Fruit fly (Drosophila melanogaster) whole organism, embryonic: ENCODE results near the gene NaPi-III.

Experiments
- D19A ChIP-seq: fragments of 200-800 bp; optimal IDR thresholded peaks from 3 replicates; lab custom pipeline; 2019; ENCODE audit warnings: missing biosample characterization, mild to moderate bottlenecking, missing genetic modification characterization, moderate library complexity
- disco-r ChIP-seq: fragments of 200-800 bp; sonication (Bioruptor generic); optimal IDR thresholded peaks from 2 replicates; lab custom pipeline; 2016; ENCODE audit warnings: missing biosample characterization, missing genetic modification characterization
- fd64A ChIP-seq: fragments of 200-800 bp; sonication (Bioruptor generic); optimal IDR thresholded peaks from 3 replicates; lab custom pipeline; 2018; ENCODE audit warnings: missing biosample characterization, mild to moderate bottlenecking, missing genetic modification characterization
- h ChIP-seq: fragments of >200 bp; optimal IDR thresholded peaks from 2 replicates; lab custom pipeline; 2017
- tap ChIP-seq: fragments of 200-800 bp; optimal IDR thresholded peaks from 3 replicates; lab custom pipeline; 2019; ENCODE audit warnings: missing biosample characterization, mild to moderate bottlenecking, missing genetic modification characterization, moderate library complexity

- TF ChIP-seq h (lab: Kevin White, UChicago) (no peak), D19A (tag; lab: Kevin White, UChicago) (no peak), tap (tag; lab: Kevin White, UChicago) (no peak), disco-r (GFP tag; lab: Kevin White, UChicago) (no peak), fd64A (no peak)
Measured at dm6 chr3L:11101598-11101997, 21.6 kb upstream of the NaPi-III start, which contains the start of gene Elo68beta.
